Worm (Caenorhabditis elegans): Measurements from ENCODE around the gene F38A6.5.

- TF ChIP-seq him-1 (tag; optimal IDR thresholded peaks at IDR 0.05) (no peak), dao-5 (tag; optimal IDR thresholded peaks at IDR 0.05) (no peak)
Observed at ce11 chrV:20758106-20758505, 15.4 kb downstream of the F38A6.5 start.

Measured in whole organism, L4/young adult.